Worm (Caenorhabditis elegans): ENCODE data around the gene K08F8.15.

Gene K08F8.15

DNA sequence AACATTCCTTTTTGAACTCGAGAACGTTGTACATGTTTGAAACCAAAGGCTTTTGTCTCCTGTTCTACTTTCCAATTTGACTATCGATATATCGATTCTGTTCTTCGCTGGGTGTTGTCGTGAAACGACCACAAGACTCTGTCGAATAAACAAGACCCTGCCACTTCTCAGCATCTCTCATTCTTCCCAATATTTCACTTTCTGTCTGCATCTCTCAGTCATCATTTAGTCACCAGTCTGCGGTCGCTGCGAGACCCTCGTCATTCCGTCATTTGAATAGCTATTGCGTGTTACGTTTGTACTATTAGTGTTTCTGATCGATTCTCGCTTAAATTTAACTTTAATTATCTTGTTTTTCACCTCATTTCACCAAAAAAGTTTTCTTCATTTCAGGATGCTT is 20.8 kb downstream of the K08F8.15 start:
- TF ChIP-seq dao-5 (tag; optimal IDR thresholded peaks at IDR 0.05) = no peak
- TF ChIP-seq him-1 (tag; optimal IDR thresholded peaks at IDR 0.05) = peak; percentile 68
- TF ChIP-seq W03F9.2 (tag; optimal IDR thresholded peaks at IDR 0.05) = peak; percentile 84

DNA sequence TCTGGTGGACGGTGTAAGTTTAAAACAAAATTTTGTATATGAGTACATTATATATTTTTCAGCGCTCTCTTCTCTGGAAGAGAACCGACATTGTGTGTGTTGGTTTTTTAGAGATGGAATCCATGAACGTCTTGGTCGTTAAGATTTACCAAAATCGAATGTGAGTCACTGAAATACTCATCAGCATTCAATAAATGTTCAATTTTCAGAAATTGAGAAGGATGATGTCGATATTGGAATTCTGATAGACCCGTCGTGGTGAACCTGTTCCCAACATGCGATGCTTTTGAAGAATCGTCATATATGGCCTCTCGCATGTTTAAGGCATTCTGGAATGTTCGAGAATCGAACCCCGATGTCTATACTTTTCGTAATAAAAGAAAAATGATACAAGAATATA is 22.1 kb downstream of the K08F8.15 start:
- no peak for TF ChIP-seq dao-5 (tag; optimal IDR thresholded peaks at IDR 0.05)
- TF ChIP-seq W03F9.2 (tag; optimal IDR thresholded peaks at IDR 0.05) = no peak
- TF ChIP-seq him-1 (tag; optimal IDR thresholded peaks at IDR 0.05) = no peak

DNA sequence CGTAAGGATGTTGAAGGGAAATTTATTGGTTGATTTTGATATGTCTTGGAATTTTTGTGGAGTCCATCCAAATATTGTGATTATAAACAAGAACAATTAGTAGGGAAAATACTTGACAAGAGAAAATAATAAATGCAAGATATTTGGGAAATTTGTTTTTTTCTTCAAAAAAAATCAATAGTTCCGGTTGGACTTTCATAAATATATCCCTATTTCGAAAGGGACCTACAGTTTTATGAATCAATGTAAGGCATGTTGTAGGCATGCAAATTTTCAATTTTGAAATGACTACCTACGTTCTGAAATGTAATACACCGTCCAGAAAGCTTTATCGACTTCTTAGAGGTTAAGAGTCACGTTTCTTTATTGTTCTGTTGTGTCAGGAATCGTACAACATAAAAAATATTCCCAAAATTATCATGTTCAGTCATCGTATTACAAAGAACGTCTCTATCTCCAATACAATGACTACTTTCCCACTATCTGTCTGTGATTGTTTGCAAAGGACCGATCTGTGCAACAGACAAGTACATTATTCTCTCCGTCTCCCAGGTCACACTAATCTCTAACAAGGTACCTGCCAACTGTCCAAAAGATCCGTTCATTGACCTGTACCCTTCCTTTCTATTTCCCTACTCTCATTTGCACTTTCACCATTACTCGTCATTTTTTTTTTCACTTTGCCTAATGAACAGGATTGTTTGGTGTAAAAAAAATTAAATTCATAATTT is 23.4 kb downstream of the K08F8.15 start, which contains the start of gene F07H5.13:
TSS of gene F07H5.13 (plus strand) at position 730 of the 731 bp plus-strand sequence.
- TF ChIP-seq W03F9.2 (tag; optimal IDR thresholded peaks at IDR 0.05) (peak; percentile 53), dao-5 (tag; optimal IDR thresholded peaks at IDR 0.05) (no peak), him-1 (tag; optimal IDR thresholded peaks at IDR 0.05) (no peak)

DNA sequence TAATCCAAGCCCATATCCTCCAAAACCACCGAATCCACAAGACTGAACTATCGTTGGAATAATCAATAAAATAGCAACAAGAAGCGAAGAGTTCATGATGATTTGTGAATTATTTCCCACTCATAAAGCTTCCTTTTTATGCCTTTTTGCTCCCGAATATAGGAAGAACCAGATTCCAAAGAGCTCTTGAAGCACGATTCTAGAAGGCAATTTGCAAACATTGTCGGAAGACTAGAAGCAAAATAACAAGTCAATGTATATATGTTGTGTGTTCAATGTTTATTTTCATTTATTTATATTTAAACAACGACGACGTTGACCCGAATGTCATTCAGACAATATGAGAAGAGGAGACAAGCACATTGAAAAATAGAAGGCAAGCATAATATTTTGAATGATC is 26.0 kb downstream of the K08F8.15 start, which contains the start of gene idpa-2:
TSS of gene idpa-2 (minus strand) at position 101 of the 400 bp plus-strand sequence.
- no peak for TF ChIP-seq W03F9.2 (tag; optimal IDR thresholded peaks at IDR 0.05)
- no peak for TF ChIP-seq dao-5 (tag; optimal IDR thresholded peaks at IDR 0.05)
- no peak for TF ChIP-seq him-1 (tag; optimal IDR thresholded peaks at IDR 0.05)

DNA sequence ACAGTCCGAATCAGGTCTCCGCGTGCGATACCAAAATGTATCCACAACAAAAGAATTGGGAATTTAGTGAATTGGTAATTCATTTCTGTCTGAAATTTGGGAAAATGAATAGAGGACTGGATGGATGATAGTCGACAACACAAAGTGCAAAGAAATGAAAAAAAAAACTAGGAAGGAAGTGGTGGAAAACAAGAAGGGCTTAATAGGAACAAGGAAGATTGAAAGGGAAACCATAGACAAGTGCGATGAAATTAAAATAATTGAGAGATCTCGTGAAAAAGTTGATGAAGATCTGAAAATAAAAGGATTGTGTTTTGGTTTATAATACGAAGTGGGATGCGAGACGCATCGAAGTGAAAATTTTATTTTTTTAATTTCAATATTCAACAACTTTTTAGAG is 27.5 kb downstream of the K08F8.15 start, which contains the start of gene F07H5.7:
TSS of gene F07H5.7 (minus strand) at position 101 of the 400 bp plus-strand sequence.
- TF ChIP-seq dao-5 (tag; optimal IDR thresholded peaks at IDR 0.05) = no peak
- no peak for TF ChIP-seq him-1 (tag; optimal IDR thresholded peaks at IDR 0.05)
- TF ChIP-seq W03F9.2 (tag; optimal IDR thresholded peaks at IDR 0.05) = no peak

DNA sequence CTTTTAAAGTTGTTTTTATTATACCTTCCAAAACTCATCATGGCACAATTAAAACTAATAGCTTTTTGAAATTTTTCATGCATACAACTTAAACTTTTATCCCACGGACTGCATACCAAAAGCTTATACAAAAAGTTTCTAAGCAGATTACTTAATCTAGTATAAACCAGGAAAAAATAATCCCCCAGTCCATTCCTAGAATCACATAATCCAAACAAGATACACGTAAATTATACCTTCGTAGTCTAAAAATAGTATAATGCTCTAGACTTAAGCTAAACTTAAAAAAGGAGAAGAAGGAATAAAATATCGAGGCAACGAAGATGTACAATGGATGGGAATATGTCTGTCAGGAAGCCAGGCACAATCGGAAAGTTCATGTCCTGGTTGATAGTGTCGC is 28.6 kb downstream of the K08F8.15 start:
- no peak for TF ChIP-seq W03F9.2 (tag; optimal IDR thresholded peaks at IDR 0.05)
- TF ChIP-seq dao-5 (tag; optimal IDR thresholded peaks at IDR 0.05) = no peak
- no peak for TF ChIP-seq him-1 (tag; optimal IDR thresholded peaks at IDR 0.05)

DNA sequence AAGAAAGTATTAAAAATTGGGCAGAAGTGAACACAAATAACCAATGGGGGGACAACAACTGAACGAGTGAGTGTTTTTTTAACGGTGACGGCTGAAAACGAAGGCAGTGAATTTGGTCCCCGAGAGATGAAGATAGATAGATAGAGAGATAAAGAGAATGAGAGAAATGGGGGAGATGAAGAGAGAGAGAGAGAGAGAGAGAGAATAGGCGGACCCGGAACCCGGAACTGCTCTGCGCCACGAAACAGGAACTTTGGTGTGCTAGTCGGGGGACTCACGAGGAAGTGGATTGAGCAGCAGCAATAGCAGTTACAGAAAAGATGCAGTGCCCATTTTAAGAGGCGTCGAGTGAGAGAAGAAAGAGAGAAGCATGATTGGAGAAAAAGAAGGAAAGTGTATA is 29.8 kb downstream of the K08F8.15 start:
- TF ChIP-seq him-1 (tag; optimal IDR thresholded peaks at IDR 0.05) = peak; percentile 90
- peak; percentile 6 for TF ChIP-seq W03F9.2 (tag; optimal IDR thresholded peaks at IDR 0.05)
- no peak for TF ChIP-seq dao-5 (tag; optimal IDR thresholded peaks at IDR 0.05)

DNA sequence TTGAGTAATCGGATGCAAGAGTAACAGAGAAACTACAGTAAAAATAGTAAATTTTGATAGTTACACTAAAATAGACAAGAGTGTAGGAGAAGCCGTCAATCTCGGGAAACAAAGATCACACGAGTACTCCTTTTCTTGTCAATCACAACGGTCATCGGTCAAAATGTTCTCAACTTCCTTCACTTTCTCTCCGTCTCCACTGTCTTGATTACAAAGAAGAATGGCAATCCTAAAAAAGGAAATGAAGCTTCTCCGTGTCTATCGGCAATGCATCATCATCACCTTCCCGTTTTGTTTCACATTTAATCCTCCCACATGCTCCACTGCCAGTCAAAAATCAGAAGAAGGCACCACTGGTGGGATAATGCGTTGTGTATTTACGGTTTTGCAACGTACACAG is 33.1 kb downstream of the K08F8.15 start:
- TF ChIP-seq him-1 (tag; optimal IDR thresholded peaks at IDR 0.05) (no peak), W03F9.2 (tag; optimal IDR thresholded peaks at IDR 0.05) (no peak), dao-5 (tag; optimal IDR thresholded peaks at IDR 0.05) (no peak)

DNA sequence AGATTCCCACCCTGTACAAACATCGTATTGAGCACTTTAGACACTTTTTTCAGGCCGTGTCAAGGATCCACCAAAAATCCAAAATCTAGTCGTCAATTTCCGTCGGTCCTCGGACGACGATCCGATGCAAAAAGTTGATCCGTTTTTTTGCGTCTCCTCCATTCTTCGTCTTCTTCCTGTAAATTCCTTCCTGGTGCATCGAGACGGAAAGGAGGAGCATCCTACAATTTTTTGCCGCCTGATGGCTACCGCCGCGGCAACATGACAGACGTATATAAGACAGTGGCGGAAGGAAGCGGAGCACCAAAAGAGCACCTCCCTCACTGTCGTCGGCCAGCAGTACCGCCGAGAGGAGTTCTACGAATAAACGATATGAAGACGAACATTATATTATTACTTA is 34.2 kb downstream of the K08F8.15 start, which contains the start of gene appg-2:
TSS of gene appg-2 (plus strand) at position 301 of the 400 bp plus-strand sequence.
- no peak for TF ChIP-seq W03F9.2 (tag; optimal IDR thresholded peaks at IDR 0.05)
- TF ChIP-seq him-1 (tag; optimal IDR thresholded peaks at IDR 0.05) = no peak
- TF ChIP-seq dao-5 (tag; optimal IDR thresholded peaks at IDR 0.05) = no peak

DNA sequence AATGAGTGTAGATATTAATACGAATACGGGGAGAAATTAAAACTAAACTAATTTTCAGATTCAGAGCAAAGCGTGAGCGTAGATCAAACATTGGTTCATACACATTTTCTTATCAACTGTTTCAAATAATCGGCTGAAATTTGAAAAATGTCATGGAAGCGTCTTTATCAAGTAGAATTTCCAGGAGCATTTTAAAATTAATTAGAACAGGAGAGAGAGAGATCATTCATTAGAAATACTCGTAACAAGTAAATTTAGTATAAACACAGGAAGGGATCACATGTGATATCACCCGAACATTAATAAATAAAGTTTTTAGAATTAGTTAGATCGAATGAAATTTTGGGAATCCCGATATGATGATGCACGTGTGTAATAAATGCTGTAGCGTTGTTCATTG is 40.3 kb downstream of the K08F8.15 start, which contains the start of gene pho-13:
TSS of gene pho-13 (minus strand) at position 101 of the 400 bp plus-strand sequence.
- TF ChIP-seq him-1 (tag; optimal IDR thresholded peaks at IDR 0.05) = no peak

DNA sequence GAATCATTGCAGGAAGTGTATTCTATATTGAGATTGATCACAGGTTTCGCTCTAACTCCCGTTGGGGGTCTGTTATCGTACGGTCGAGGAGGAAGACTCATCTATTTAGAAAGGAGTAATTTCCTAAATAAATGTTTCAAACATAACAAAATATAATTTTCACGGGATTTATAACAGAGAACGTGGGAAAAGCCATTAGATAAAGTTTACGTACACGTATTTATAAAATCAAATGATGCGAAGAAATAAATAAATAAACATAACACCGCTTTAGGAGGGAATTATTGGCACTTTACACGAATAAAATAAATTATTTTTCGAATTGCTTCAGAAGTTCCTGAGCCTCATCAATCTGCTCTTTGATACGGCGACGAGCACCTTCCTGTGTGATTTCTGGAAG is 41.9 kb downstream of the K08F8.15 start, which contains the start of gene F07H5.10:
TSS of gene F07H5.10 (minus strand) at position 101 of the 400 bp plus-strand sequence.
- TF ChIP-seq him-1 (tag; optimal IDR thresholded peaks at IDR 0.05) = no peak
- no peak for TF ChIP-seq W03F9.2 (tag; optimal IDR thresholded peaks at IDR 0.05)
- no peak for TF ChIP-seq dao-5 (tag; optimal IDR thresholded peaks at IDR 0.05)

DNA sequence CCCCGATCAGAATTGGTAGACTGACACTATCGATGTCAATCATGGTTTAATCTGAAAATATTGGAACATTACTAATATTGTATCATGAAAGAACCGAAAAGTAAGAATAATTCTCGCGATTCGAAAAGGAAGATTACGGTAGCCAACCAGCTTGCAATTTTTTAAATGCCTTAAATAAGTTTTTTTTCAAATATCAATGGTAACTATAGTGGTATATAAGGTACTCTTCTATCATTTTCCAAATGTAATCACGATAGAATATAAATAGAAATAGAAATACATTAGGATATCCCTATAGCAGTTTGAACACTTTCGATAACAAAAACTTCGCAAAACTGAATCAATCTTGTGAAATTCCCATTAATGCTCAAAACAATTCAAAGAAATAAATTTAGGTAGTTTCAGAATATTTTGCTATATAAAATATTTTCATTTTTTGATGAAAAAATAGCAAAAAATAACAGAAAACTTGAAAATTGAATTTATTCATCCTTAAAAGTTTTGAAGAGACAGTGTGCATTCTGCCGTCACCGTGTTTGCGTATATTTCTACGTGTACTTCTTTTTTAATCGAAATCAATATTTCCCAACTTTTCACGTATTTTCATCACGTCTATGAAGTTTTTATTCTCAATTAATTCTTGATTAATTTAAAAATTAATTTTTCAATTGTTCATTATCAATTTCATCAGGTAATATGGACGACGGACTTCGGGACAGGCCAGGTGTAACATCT is 44.2 kb downstream of the K08F8.15 start, which contains the start of the genes F46C5.9 and rer-1:
TSS of gene F46C5.9 (minus strand) at position 51 of the 735 bp plus-strand sequence.
TSS of gene rer-1 (plus strand) at position 692 of the 735 bp plus-strand sequence.
- TF ChIP-seq dao-5 (tag; optimal IDR thresholded peaks at IDR 0.05) = no peak
- no peak for TF ChIP-seq him-1 (tag; optimal IDR thresholded peaks at IDR 0.05)
- TF ChIP-seq W03F9.2 (tag; optimal IDR thresholded peaks at IDR 0.05) = peak; percentile 60

DNA sequence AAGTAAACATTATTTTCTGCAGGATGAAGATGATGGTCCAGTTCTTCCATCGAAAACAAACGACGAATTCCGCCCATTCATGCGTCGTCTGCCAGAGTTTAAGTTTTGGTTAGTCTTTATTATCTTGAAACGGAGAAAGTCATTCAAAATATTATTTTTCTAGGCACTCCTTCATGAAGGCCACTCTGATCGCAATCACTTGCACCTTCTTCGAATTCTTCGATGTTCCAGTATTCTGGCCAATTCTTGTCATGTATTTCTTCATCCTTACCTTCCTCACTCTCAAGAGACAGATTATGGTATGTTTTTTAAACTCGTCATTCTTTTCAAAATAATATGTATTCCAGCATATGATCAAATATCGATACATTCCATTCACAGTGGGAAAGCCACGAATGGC is 45.2 kb downstream of the K08F8.15 start:
- TF ChIP-seq W03F9.2 (tag; optimal IDR thresholded peaks at IDR 0.05) (no peak), him-1 (tag; optimal IDR thresholded peaks at IDR 0.05) (no peak), dao-5 (tag; optimal IDR thresholded peaks at IDR 0.05) (no peak)

DNA sequence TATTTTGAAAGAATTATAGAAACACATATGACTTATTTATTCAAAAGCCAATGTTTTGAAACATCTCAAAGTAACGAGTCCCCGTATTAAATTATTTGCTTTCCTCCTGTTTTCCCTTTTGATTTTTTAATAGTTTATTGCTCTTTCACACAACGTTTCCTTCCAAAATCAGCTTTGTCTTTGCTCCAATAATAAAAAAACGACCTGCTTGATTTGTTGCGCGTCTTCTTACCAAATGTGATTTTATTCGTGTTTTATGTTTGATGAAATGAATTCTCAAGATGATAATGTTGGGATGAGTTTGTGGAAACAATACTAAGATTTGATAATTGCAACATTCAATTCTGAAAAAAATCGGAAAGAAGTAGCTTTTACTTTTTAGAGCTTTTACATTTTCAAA is 45.7 kb downstream of the K08F8.15 start:
- TF ChIP-seq dao-5 (tag; optimal IDR thresholded peaks at IDR 0.05) (no peak), him-1 (tag; optimal IDR thresholded peaks at IDR 0.05) (no peak), W03F9.2 (tag; optimal IDR thresholded peaks at IDR 0.05) (no peak)
